Fruit fly (Drosophila melanogaster): ENCODE measurements around the gene Gba1a.

Gene Gba1a

dm6 chr3R:23669401-23670216 lies 30.8 kb upstream of the Gba1a start, which contains the start of gene CG31145 (continued):
- TF ChIP-seq CG43689 (GFP tag; IDR thresholded peaks at IDR 0.05) (peak; percentile 96), NC2α (GFP tag; optimal IDR thresholded peaks at IDR 0.05) (peak; percentile 99), Drgx (GFP tag; IDR thresholded peaks at IDR 0.05) (peak; percentile 99), unc-4 (GFP tag; IDR thresholded peaks at IDR 0.05; ENCODE audit: partially characterized antibody) (0 out of 2 replicates have a peak, but pooled peaks have one; percentile 15), TFAM (GFP tag; optimal IDR thresholded peaks at IDR 0.05) (peak; percentile 95), sc (optimal IDR thresholded peaks at IDR 0.05) (no peak), sc (GFP tag; optimal IDR thresholded peaks at IDR 0.05) (peak; percentile 99), eve (GFP tag; optimal IDR thresholded peaks at IDR 0.05) (peak in 1 of 2 experiments; percentile 100), CG17568 (GFP tag; optimal IDR thresholded peaks at IDR 0.05) (peak; percentile 99), Max (GFP tag; optimal IDR thresholded peaks at IDR 0.05) (peak; percentile 100), BtbVII (GFP tag; optimal IDR thresholded peaks at IDR 0.05) (peak; percentile 99), peb (GFP tag; IDR thresholded peaks at IDR 0.05) (peak; percentile 99), ash1 (GFP tag; optimal IDR thresholded peaks at IDR 0.05) (peak; percentile 82), HLH54F (GFP tag; optimal IDR thresholded peaks at IDR 0.05) (peak; percentile 100), Hr51 (GFP tag; optimal IDR thresholded peaks at IDR 0.05) (peak; percentile 99 to 100), CG4424 (GFP tag; optimal IDR thresholded peaks at IDR 0.05) (peak; percentile 100), CG6854 (GFP tag; optimal IDR thresholded peaks at IDR 0.05) (peak; percentile 99), cwo (GFP tag; optimal IDR thresholded peaks at IDR 0.05) (peak; percentile 99), MTF-1 (GFP tag; optimal IDR thresholded peaks at IDR 0.05; ENCODE audit: borderline replicate concordance) (peak; percentile 93), slbo (GFP tag; IDR thresholded peaks at IDR 0.05) (peak; percentile 99), pfk (GFP tag; optimal IDR thresholded peaks at IDR 0.05) (peak; percentile 47), fru (optimal IDR thresholded peaks at IDR 0.05) (no peak), pros (GFP tag; optimal IDR thresholded peaks at IDR 0.05) (peak; percentile 61), CG6272 (GFP tag; IDR thresholded peaks at IDR 0.05) (peak; percentile 98), CG11696 (GFP tag; IDR thresholded peaks at IDR 0.05) (peak; percentile 93), da (GFP tag; optimal IDR thresholded peaks at IDR 0.05) (peak; percentile 99), Hmr (GFP tag; optimal IDR thresholded peaks at IDR 0.05) (peak; percentile 100), fd3F (GFP tag; optimal IDR thresholded peaks at IDR 0.05) (peak; percentile 99), CG14014 (GFP tag; IDR thresholded peaks at IDR 0.05) (peak; percentile 99), nmo (GFP tag; optimal IDR thresholded peaks at IDR 0.05) (peak; percentile 100), nerfin-2 (GFP tag; IDR thresholded peaks at IDR 0.05; ENCODE audit: partially characterized antibody) (no peak), tna (GFP tag; IDR thresholded peaks at IDR 0.05; ENCODE audit: partially characterized antibody) (peak; percentile 70; the same call in 1 of the 2 replicates), pita (GFP tag; optimal IDR thresholded peaks at IDR 0.05) (no peak), al (GFP tag; IDR thresholded peaks at IDR 0.05) (peak; percentile 99), wdn (GFP tag; IDR thresholded peaks at IDR 0.05) (peak; percentile 98), CG2120 (GFP tag; optimal IDR thresholded peaks at IDR 0.05) (peak; percentile 100), ind (GFP tag; optimal IDR thresholded peaks at IDR 0.05) (peak; percentile 100), Hr3 (GFP tag; optimal IDR thresholded peaks at IDR 0.05) (peak; percentile 100), CG31224 (GFP tag; IDR thresholded peaks at IDR 0.05) (peak; percentile 98), CG34224 (GFP tag; IDR thresholded peaks at IDR 0.05; ENCODE audit: partially characterized antibody) (peak; percentile 34; the same call in 2 of the 3 replicates), CG5953 (GFP tag; IDR thresholded peaks at IDR 0.05) (peak; percentile 98), gem (tag; optimal IDR thresholded peaks at IDR 0.05) (peak; percentile 100), Awh (GFP tag; IDR thresholded peaks at IDR 0.05) (peak; percentile 98), NfI (GFP tag; optimal IDR thresholded peaks at IDR 0.05) (peak; percentile 99), sisA (GFP tag; IDR thresholded peaks at IDR 0.05) (peak; percentile 99), jumu (GFP tag; optimal IDR thresholded peaks at IDR 0.05) (peak; percentile 99), ERR (GFP tag; optimal IDR thresholded peaks at IDR 0.05) (peak; percentile 99), CG6791 (GFP tag; IDR thresholded peaks at IDR 0.05; ENCODE audit: partially characterized antibody) (no peak), lab (GFP tag; optimal IDR thresholded peaks at IDR 0.05) (peak; percentile 100)
